Worm (Caenorhabditis elegans): ENCODE results near the gene F36D3.4.

Gene F36D3.4

ce11 chrV:16503164-16503563 is 14.4 kb downstream of the F36D3.4 start, which contains the start of gene F36D3.14:
TSS of gene F36D3.14 (minus strand) at chrV:16503264.
- TF ChIP-seq unc-62 (GFP tag; optimal IDR thresholded peaks at IDR 0.05 in 1 of 2), result peak in 1 of 2 experiments; percentile 29
- TF ChIP-seq unc-62 (tag; optimal IDR thresholded peaks at IDR 0.05), result no peak
- no peak for TF ChIP-seq nhr-76 (tag; optimal IDR thresholded peaks at IDR 0.05)

ce11 chrV:16499006-16499405 is 18.5 kb downstream of the F36D3.4 start, which contains the start of gene F36D3.1:
TSS of gene F36D3.1 (plus strand) at chrV:16499352.
- TF ChIP-seq hlh-30 (tag; optimal IDR thresholded peaks at IDR 0.05; ENCODE audit: insufficient read depth) (peak; percentile 16), mes-2 (tag; optimal IDR thresholded peaks at IDR 0.05; ENCODE audit: poor library complexity, severe bottlenecking) (peak; percentile 67), nhr-28 (tag; optimal IDR thresholded peaks at IDR 0.05) (peak; percentile 25), hmg-1.1 (GFP tag; IDR thresholded peaks at IDR 0.05) (no peak), ZK337.2 (GFP tag; IDR thresholded peaks at IDR 0.05) (no peak), zfp-2 (tag; optimal IDR thresholded peaks at IDR 0.05) (no peak), dpl-1 (GFP tag; optimal IDR thresholded peaks at IDR 0.05) (peak; percentile 87), rbr-2 (tag; optimal IDR thresholded peaks at IDR 0.05) (peak; percentile 12), ztf-7 (tag; optimal IDR thresholded peaks at IDR 0.05) (peak; percentile 1), F49E8.2 (tag; optimal IDR thresholded peaks at IDR 0.05; ENCODE audit: borderline replicate concordance) (no peak), lim-7 (GFP tag; IDR thresholded peaks at IDR 0.05) (no peak), Y5F2A.4 (GFP tag; optimal IDR thresholded peaks at IDR 0.05) (no peak), saeg-2 (GFP tag; IDR thresholded peaks at IDR 0.05) (no peak), unc-62 (GFP tag; optimal IDR thresholded peaks at IDR 0.05 in 1 of 2) (peak in 1 of 2 experiments; percentile 3), unc-62 (tag; optimal IDR thresholded peaks at IDR 0.05) (no peak), dmd-6 (GFP tag; IDR thresholded peaks at IDR 0.05) (0 out of 2 replicates have a peak, but pooled peaks have one; percentile 16)

- TF ChIP-seq aha-1 (tag), result no peak
- no peak for TF ChIP-seq ceh-32 (tag; optimal IDR thresholded peaks at IDR 0.05; ENCODE audit: poor library complexity)
- TF ChIP-seq unc-62 (GFP tag; optimal IDR thresholded peaks at IDR 0.05 in 1 of 2), result no peak
- TF ChIP-seq unc-62 (tag; optimal IDR thresholded peaks at IDR 0.05), result no peak
- TF ChIP-seq saeg-2 (GFP tag; IDR thresholded peaks at IDR 0.05), result no peak
- no peak for TF ChIP-seq Y48G9A.11 (GFP tag; IDR thresholded peaks at IDR 0.05)
- TF ChIP-seq F49E8.2 (tag; optimal IDR thresholded peaks at IDR 0.05; ENCODE audit: borderline replicate concordance), result no peak
- TF ChIP-seq ceh-20 (GFP tag; IDR thresholded peaks at IDR 0.05), result no peak
- no peak for TF ChIP-seq ces-1 (GFP tag; optimal IDR thresholded peaks at IDR 0.05)
- TF ChIP-seq nhr-237 (tag; optimal IDR thresholded peaks at IDR 0.05), result no peak
- no peak for TF ChIP-seq lin-29 (GFP tag; IDR thresholded peaks at IDR 0.05)
These were observed 20.0 kb downstream of the F36D3.4 start, which contains the start of gene srh-136 for ce11 chrV:16497504-16497903. TSS of gene srh-136 (minus strand) at chrV:16497596.

ce11 chrV:16494359-16494758 is 23.2 kb downstream of the F36D3.4 start, which contains the start of gene comt-2:
TSS of gene comt-2 (minus strand) at chrV:16494489.
- peak; percentile 85 for TF ChIP-seq pqm-1 (tag; optimal IDR thresholded peaks at IDR 0.05)
- no peak for TF ChIP-seq lir-3 (tag; optimal IDR thresholded peaks at IDR 0.05)
- TF ChIP-seq php-3 (GFP tag; IDR thresholded peaks at IDR 0.05), result 0 out of 2 replicates have a peak, but pooled peaks have one; percentile 34
- TF ChIP-seq dmd-6 (GFP tag; IDR thresholded peaks at IDR 0.05), result peak; percentile 80; the same call in 1 of the 2 replicates
- TF ChIP-seq daf-16 (GFP tag; optimal IDR thresholded peaks at IDR 0.05), result no peak
- peak; percentile 75 for TF ChIP-seq daf-16 (tag; optimal IDR thresholded peaks at IDR 0.05)
- TF ChIP-seq ZK337.2 (GFP tag; IDR thresholded peaks at IDR 0.05), result no peak
- TF ChIP-seq nhr-28 (tag; optimal IDR thresholded peaks at IDR 0.05), result peak; percentile 80

- TF ChIP-seq lin-39 (tag; optimal IDR thresholded peaks at IDR 0.05), result no peak
These were observed 29.3 kb downstream of the F36D3.4 start, which contains the start of gene sqst-4 for ce11 chrV:16488172-16488571. TSS of gene sqst-4 (plus strand) at chrV:16488472.

ce11 chrV:16487474-16487873 is 30.0 kb downstream of the F36D3.4 start, which contains the start of gene Y32B12A.5:
TSS of gene Y32B12A.5 (minus strand) at chrV:16487574.
- TF ChIP-seq dmd-6 (GFP tag; IDR thresholded peaks at IDR 0.05) (peak; percentile 18; the same call in 1 of the 2 replicates), dmd-9 (GFP tag; IDR thresholded peaks at IDR 0.05) (no peak)
